Worm (Caenorhabditis elegans): Measurements from ENCODE around the gene ttr-59.

Gene ttr-59

ce11 chrX:7290859-7291628, 38.6 kb upstream of the ttr-59 start:
- TF ChIP-seq Y56A3A.18 (GFP tag; IDR thresholded peaks at IDR 0.05) (no peak), atf-7 (tag; optimal IDR thresholded peaks at IDR 0.05) (peak; percentile 65), Y53F4B.3 (GFP tag; IDR thresholded peaks at IDR 0.05) (no peak), nhr-80 (tag; optimal IDR thresholded peaks at IDR 0.05) (peak; percentile 62), pha-4 (tag; optimal IDR thresholded peaks at IDR 0.05) (peak; percentile 68), ztf-22 (GFP tag; optimal IDR thresholded peaks at IDR 0.05) (no peak), ama-1 (optimal IDR thresholded peaks at IDR 0.05) (no peak), ama-1 (GFP tag; optimal IDR thresholded peaks at IDR 0.05) (no peak), let-607 (tag; optimal IDR thresholded peaks at IDR 0.05) (peak; percentile 74 to 77), bed-1 (GFP tag; IDR thresholded peaks at IDR 0.05) (no peak), bed-2 (GFP tag; IDR thresholded peaks at IDR 0.05) (no peak), lsl-1 (GFP tag; optimal IDR thresholded peaks at IDR 0.05) (no peak), dpl-1 (GFP tag; optimal IDR thresholded peaks at IDR 0.05) (no peak), unc-62 (GFP tag; optimal IDR thresholded peaks at IDR 0.05) (peak; percentile 89), lir-1 (GFP tag; conservative IDR thresholded peaks at IDR 0.05) (no peak), ZK185.1 (tag; optimal IDR thresholded peaks at IDR 0.05; ENCODE audit: poor library complexity, severe bottlenecking) (no peak)

ce11 chrX:7291810-7292209, 37.8 kb upstream of the ttr-59 start, which contains the start of gene lron-7:
Gene lron-7 (plus strand): TSS chrX:7292132.
- peak; percentile 65 for TF ChIP-seq nhr-80 (tag; optimal IDR thresholded peaks at IDR 0.05)
- no peak for TF ChIP-seq ccch-3 (GFP tag; optimal IDR thresholded peaks at IDR 0.05)

- no peak for TF ChIP-seq F49E8.2 (tag; optimal IDR thresholded peaks at IDR 0.05; ENCODE audit: insufficient read depth)
- TF ChIP-seq Y67H2A.10 (GFP tag; conservative IDR thresholded peaks at IDR 0.05): no peak
- TF ChIP-seq hmg-1.2 (GFP tag; IDR thresholded peaks at IDR 0.05): 0 out of 2 replicates have a peak, but pooled peaks have one; percentile 17
- TF ChIP-seq nfya-1 (tag; optimal IDR thresholded peaks at IDR 0.05; ENCODE audit: borderline replicate concordance, insufficient read depth): no peak
- TF ChIP-seq F52B5.7 (tag; optimal IDR thresholded peaks at IDR 0.05): no peak
- no peak for TF ChIP-seq C06A6.2 (GFP tag; conservative IDR thresholded peaks at IDR 0.05)
- TF ChIP-seq ztf-22 (GFP tag; optimal IDR thresholded peaks at IDR 0.05): peak; percentile 53
- no peak for TF ChIP-seq somi-1 (GFP tag; optimal IDR thresholded peaks at IDR 0.05)
- TF ChIP-seq B0019.2 (GFP tag; conservative IDR thresholded peaks at IDR 0.05): no peak
- TF ChIP-seq T07F8.4 (tag; optimal IDR thresholded peaks at IDR 0.05): no peak
- TF ChIP-seq bed-2 (GFP tag; IDR thresholded peaks at IDR 0.05): no peak
- no peak for TF ChIP-seq nfyb-1 (GFP tag; IDR thresholded peaks at IDR 0.05)
- TF ChIP-seq ceh-100 (GFP tag; IDR thresholded peaks at IDR 0.05): no peak
- no peak for TF ChIP-seq sea-2 (GFP tag; IDR thresholded peaks at IDR 0.05)
- no peak for TF ChIP-seq lin-54 (GFP tag; optimal IDR thresholded peaks at IDR 0.05)
- no peak for TF ChIP-seq cebp-1 (GFP tag; IDR thresholded peaks at IDR 0.05)
- TF ChIP-seq cebp-1 (tag; optimal IDR thresholded peaks at IDR 0.05): peak; percentile 39
- no peak for TF ChIP-seq bed-1 (GFP tag; IDR thresholded peaks at IDR 0.05)
- no peak for TF ChIP-seq K12H6.12 (tag; optimal IDR thresholded peaks at IDR 0.05)
- no peak for TF ChIP-seq attf-5 (GFP tag; optimal IDR thresholded peaks at IDR 0.05)
- TF ChIP-seq rpc-1 (optimal IDR thresholded peaks at IDR 0.05): no peak
- TF ChIP-seq rpc-1 (tag; optimal IDR thresholded peaks at IDR 0.05): no peak
- TF ChIP-seq madf-10 (tag; optimal IDR thresholded peaks at IDR 0.05): no peak
- TF ChIP-seq T26A5.8 (tag; optimal IDR thresholded peaks at IDR 0.05): no peak
- no peak for TF ChIP-seq hrde-1 (tag; optimal IDR thresholded peaks at IDR 0.05; ENCODE audit: borderline replicate concordance)
- no peak for TF ChIP-seq Y56A3A.18 (GFP tag; IDR thresholded peaks at IDR 0.05)
- TF ChIP-seq atf-7 (tag; optimal IDR thresholded peaks at IDR 0.05): peak; percentile 44
- TF ChIP-seq let-607 (tag; optimal IDR thresholded peaks at IDR 0.05): peak; percentile 78 to 91
- TF ChIP-seq Y79H2A.3 (GFP tag; conservative IDR thresholded peaks at IDR 0.05): no peak
- TF ChIP-seq pbrm-1 (GFP tag; IDR thresholded peaks at IDR 0.05): 0 out of 2 replicates have a peak, but pooled peaks have one; percentile 36
- TF ChIP-seq zfh-2 (GFP tag; conservative IDR thresholded peaks at IDR 0.05): no peak
- TF ChIP-seq egrh-3 (GFP tag; IDR thresholded peaks at IDR 0.05): no peak
- TF ChIP-seq snpc-3.4 (tag; optimal IDR thresholded peaks at IDR 0.05): no peak
Measured at ce11 chrX:7296310-7296709, 33.3 kb upstream of the ttr-59 start.

All from whole organism, young adult.